Worm (Caenorhabditis elegans) whole organism, young adult: Measurements from ENCODE around the gene F59A6.4.

ENCODE experiments used
- rcor-1 ChIP-seq: fragments of 200-800 bp; sonication (Bioruptor generic); IDR thresholded peaks from 2 replicates; pipeline ENCODE4 v1.3.6; 2022; ENCODE audit warnings: missing genetic modification reagents, missing genetic modification characterization, missing compliant biosample characterization
- zim-3 ChIP-seq: sonication (generic microtip); optimal IDR thresholded peaks from 2 replicates; lab custom pipeline; 2017; ENCODE audit warnings: mild to moderate bottlenecking, missing genetic modification characterization, moderate library complexity, missing compliant biosample characterization

- TF ChIP-seq rcor-1 (GFP tag; lab: Robert Waterston, UW) (no peak), zim-3 (tag; lab: Kevin White, UChicago) (no peak)
These were observed 45.9 kb downstream of the F59A6.4 start for ce11 chrII:5050776-5051175.
